Worm (Caenorhabditis elegans): Measurements from ENCODE around the gene mpst-7.

mpst-7 gene

ce11 chrV:12961085-12961560 is at the start of gene mpst-7:
Gene mpst-7 (minus strand): TSS chrV:12961135.
- TF ChIP-seq tab-1 (GFP tag; IDR thresholded peaks at IDR 0.05) (no peak), ztf-23 (GFP tag; IDR thresholded peaks at IDR 0.05) (no peak), klf-2 (GFP tag; conservative IDR thresholded peaks at IDR 0.05) (no peak), cog-1 (tag; optimal IDR thresholded peaks at IDR 0.05) (no peak), ztf-29 (GFP tag; IDR thresholded peaks at IDR 0.05) (no peak), T22C8.4 (GFP tag; IDR thresholded peaks at IDR 0.05) (no peak), med-1 (GFP tag; optimal IDR thresholded peaks at IDR 0.05; ENCODE audit: insufficient read depth) (no peak), flt-1 (GFP tag; IDR thresholded peaks at IDR 0.05) (no peak), ref-1 (GFP tag; conservative IDR thresholded peaks at IDR 0.05) (no peak)

- TF ChIP-seq cog-1 (tag; optimal IDR thresholded peaks at IDR 0.05) (peak; percentile 16), tab-1 (GFP tag; IDR thresholded peaks at IDR 0.05) (no peak)
These were observed 48.9 kb upstream of the mpst-7 start for ce11 chrV:13009843-13010242.

ce11 chrV:13009271-13009670 is 48.3 kb upstream of the mpst-7 start:
- no peak for TF ChIP-seq T22C8.4 (GFP tag; IDR thresholded peaks at IDR 0.05)
- no peak for TF ChIP-seq tab-1 (GFP tag; IDR thresholded peaks at IDR 0.05)
- TF ChIP-seq flt-1 (GFP tag; IDR thresholded peaks at IDR 0.05) = no peak
- no peak for TF ChIP-seq ref-1 (GFP tag; conservative IDR thresholded peaks at IDR 0.05)
- no peak for TF ChIP-seq ztf-29 (GFP tag; IDR thresholded peaks at IDR 0.05)
- TF ChIP-seq med-1 (GFP tag; optimal IDR thresholded peaks at IDR 0.05; ENCODE audit: insufficient read depth) = no peak
- TF ChIP-seq ztf-23 (GFP tag; IDR thresholded peaks at IDR 0.05) = no peak

ce11 chrV:13008825-13009224 is 47.9 kb upstream of the mpst-7 start, which contains the start of gene F15B9.10:
Gene F15B9.10 (minus strand): TSS chrV:13008925.
- no peak for TF ChIP-seq flt-1 (GFP tag; IDR thresholded peaks at IDR 0.05)
- no peak for TF ChIP-seq cog-1 (tag; optimal IDR thresholded peaks at IDR 0.05)
- no peak for TF ChIP-seq med-1 (GFP tag; optimal IDR thresholded peaks at IDR 0.05; ENCODE audit: insufficient read depth)
- no peak for TF ChIP-seq ztf-23 (GFP tag; IDR thresholded peaks at IDR 0.05)
- no peak for TF ChIP-seq ref-1 (GFP tag; conservative IDR thresholded peaks at IDR 0.05)
- no peak for TF ChIP-seq klf-2 (GFP tag; conservative IDR thresholded peaks at IDR 0.05)
- no peak for TF ChIP-seq T22C8.4 (GFP tag; IDR thresholded peaks at IDR 0.05)
- no peak for TF ChIP-seq ztf-29 (GFP tag; IDR thresholded peaks at IDR 0.05)
- no peak for TF ChIP-seq tab-1 (GFP tag; IDR thresholded peaks at IDR 0.05)

- no peak for TF ChIP-seq ztf-29 (GFP tag; IDR thresholded peaks at IDR 0.05)
- TF ChIP-seq tab-1 (GFP tag; IDR thresholded peaks at IDR 0.05) = no peak
- TF ChIP-seq flt-1 (GFP tag; IDR thresholded peaks at IDR 0.05) = no peak
- TF ChIP-seq klf-2 (GFP tag; conservative IDR thresholded peaks at IDR 0.05) = no peak
- TF ChIP-seq T22C8.4 (GFP tag; IDR thresholded peaks at IDR 0.05) = no peak
- TF ChIP-seq ref-1 (GFP tag; conservative IDR thresholded peaks at IDR 0.05) = no peak
- TF ChIP-seq cog-1 (tag; optimal IDR thresholded peaks at IDR 0.05) = no peak
These were observed 45.8 kb upstream of the mpst-7 start for ce11 chrV:13006754-13007153.

- TF ChIP-seq ztf-23 (GFP tag; IDR thresholded peaks at IDR 0.05) (no peak), tab-1 (GFP tag; IDR thresholded peaks at IDR 0.05) (0 out of 2 replicates have a peak, but pooled peaks have one; percentile 25)
These were observed 43.4 kb upstream of the mpst-7 start for ce11 chrV:13004374-13004773.

ce11 chrV:13003378-13003777 is 42.4 kb upstream of the mpst-7 start:
- TF ChIP-seq cog-1 (tag; optimal IDR thresholded peaks at IDR 0.05) (peak; percentile 52), ztf-23 (GFP tag; IDR thresholded peaks at IDR 0.05) (peak; percentile 94), ztf-29 (GFP tag; IDR thresholded peaks at IDR 0.05) (peak; percentile 79), ref-1 (GFP tag; conservative IDR thresholded peaks at IDR 0.05) (peak; percentile 79; the same call in 1 of the 2 replicates), T22C8.4 (GFP tag; IDR thresholded peaks at IDR 0.05) (peak; percentile 80), med-1 (GFP tag; optimal IDR thresholded peaks at IDR 0.05; ENCODE audit: insufficient read depth) (peak; percentile 30), flt-1 (GFP tag; IDR thresholded peaks at IDR 0.05) (peak; percentile 94), tab-1 (GFP tag; IDR thresholded peaks at IDR 0.05) (peak; percentile 93), klf-2 (GFP tag; conservative IDR thresholded peaks at IDR 0.05) (peak; percentile 87)

ce11 chrV:13002070-13002469 is 41.1 kb upstream of the mpst-7 start, which contains the start of gene inft-2:
Gene inft-2 (plus strand): TSS chrV:13002317.
- TF ChIP-seq ref-1 (GFP tag; conservative IDR thresholded peaks at IDR 0.05) = no peak
- no peak for TF ChIP-seq flt-1 (GFP tag; IDR thresholded peaks at IDR 0.05)
- TF ChIP-seq klf-2 (GFP tag; conservative IDR thresholded peaks at IDR 0.05) = no peak
- no peak for TF ChIP-seq ztf-23 (GFP tag; IDR thresholded peaks at IDR 0.05)
- TF ChIP-seq tab-1 (GFP tag; IDR thresholded peaks at IDR 0.05) = no peak
- no peak for TF ChIP-seq T22C8.4 (GFP tag; IDR thresholded peaks at IDR 0.05)
- TF ChIP-seq ztf-29 (GFP tag; IDR thresholded peaks at IDR 0.05) = no peak
- TF ChIP-seq med-1 (GFP tag; optimal IDR thresholded peaks at IDR 0.05; ENCODE audit: insufficient read depth) = no peak
- TF ChIP-seq cog-1 (tag; optimal IDR thresholded peaks at IDR 0.05) = no peak

- TF ChIP-seq ref-1 (GFP tag; conservative IDR thresholded peaks at IDR 0.05) = no peak
- no peak for TF ChIP-seq klf-2 (GFP tag; conservative IDR thresholded peaks at IDR 0.05)
- no peak for TF ChIP-seq med-1 (GFP tag; optimal IDR thresholded peaks at IDR 0.05; ENCODE audit: insufficient read depth)
These were observed 39.1 kb upstream of the mpst-7 start for ce11 chrV:13000068-13000467.

- no peak for TF ChIP-seq flt-1 (GFP tag; IDR thresholded peaks at IDR 0.05)
- no peak for TF ChIP-seq ref-1 (GFP tag; conservative IDR thresholded peaks at IDR 0.05)
- no peak for TF ChIP-seq med-1 (GFP tag; optimal IDR thresholded peaks at IDR 0.05; ENCODE audit: insufficient read depth)
- no peak for TF ChIP-seq ztf-29 (GFP tag; IDR thresholded peaks at IDR 0.05)
- TF ChIP-seq cog-1 (tag; optimal IDR thresholded peaks at IDR 0.05) = no peak
- no peak for TF ChIP-seq ztf-23 (GFP tag; IDR thresholded peaks at IDR 0.05)
- TF ChIP-seq tab-1 (GFP tag; IDR thresholded peaks at IDR 0.05) = no peak
- no peak for TF ChIP-seq T22C8.4 (GFP tag; IDR thresholded peaks at IDR 0.05)
- no peak for TF ChIP-seq klf-2 (GFP tag; conservative IDR thresholded peaks at IDR 0.05)
These were observed 38.6 kb upstream of the mpst-7 start, which contains the start of gene far-4 for ce11 chrV:12999559-12999958. Gene far-4 (minus strand): TSS chrV:12999659.

Measured in whole organism, midembryonic.